Worm (Caenorhabditis elegans) whole organism, midembryonic: ENCODE data around the gene F17C11.4.

ENCODE experiments used
- cog-1 ChIP-seq: sonication (generic microtip); optimal IDR thresholded peaks from 2 replicates; lab custom pipeline; 2016; ENCODE audit warnings: missing genetic modification characterization, missing compliant biosample characterization
- ref-1 ChIP-seq: fragments of 200-800 bp; sonication (Bioruptor generic); conservative IDR thresholded peaks from 2 replicates; pipeline ENCODE4 v1.3.6; 2022; ENCODE audit warnings: missing genetic modification reagents, missing genetic modification characterization, missing compliant biosample characterization
- tab-1 ChIP-seq: fragments of 200-800 bp; sonication (Bioruptor generic); IDR thresholded peaks from 2 replicates; pipeline ENCODE4 v1.3.6; 2022; ENCODE audit warnings: missing genetic modification characterization, missing compliant biosample characterization
- ztf-29 ChIP-seq: fragments of 200-800 bp; sonication (Bioruptor generic); IDR thresholded peaks from 2 replicates; pipeline ENCODE4 v1.3.6; 2022; ENCODE audit warnings: missing genetic modification reagents, missing genetic modification characterization, missing compliant biosample characterization

DNA sequence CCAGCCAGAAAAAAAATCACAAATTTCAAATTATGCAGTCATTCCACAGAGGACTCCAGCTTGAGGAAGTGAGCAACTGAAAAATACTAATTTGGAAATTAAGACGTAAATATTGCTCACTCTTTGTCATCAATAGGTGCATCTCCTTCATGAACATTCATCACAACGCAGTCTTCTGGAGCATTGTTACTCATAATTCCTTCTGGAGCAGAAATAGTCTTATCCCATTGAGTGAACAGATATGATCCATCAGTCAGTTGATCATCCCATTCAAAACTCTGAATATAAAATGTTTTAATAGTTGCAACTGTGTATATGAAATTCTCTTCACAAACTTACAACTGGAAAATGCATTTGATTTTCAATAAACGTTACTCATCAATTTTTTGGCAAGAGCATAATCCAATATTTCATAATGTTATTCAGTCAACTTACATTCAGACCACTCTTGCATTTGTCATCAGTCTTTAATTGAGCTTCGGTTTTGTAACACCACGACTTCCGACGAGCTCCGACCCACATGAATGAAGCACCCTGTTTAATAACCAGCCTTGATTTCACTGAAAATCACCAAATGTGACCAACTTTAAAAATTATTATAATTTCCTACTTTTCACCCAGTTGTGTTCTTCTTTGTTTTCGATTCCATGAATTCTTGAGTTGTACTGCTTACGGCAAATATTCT, 2.0 kb downstream of the F17C11.4 start:
- TF ChIP-seq cog-1 (tag; lab: Kevin White, UChicago) (no peak), ztf-29 (GFP tag; lab: Robert Waterston, UW) (no peak), ref-1 (GFP tag; lab: Robert Waterston, UW) (no peak), tab-1 (GFP tag; lab: Robert Waterston, UW) (no peak)
